Worm (Caenorhabditis elegans) whole organism, mixed stage, embryonic: Measurements from ENCODE around the gene VY10G11R.1.

ENCODE experiments used
- ces-1 ChIP-seq: fragments of 150-350 bp; optimal IDR thresholded peaks from 2 replicates; lab custom pipeline; 2014; ENCODE audit warnings: missing biosample characterization, missing genetic modification reagents, missing genetic modification characterization
- lsy-2 ChIP-seq: fragments of 150-350 bp; optimal IDR thresholded peaks from 2 replicates; lab custom pipeline; 2014; ENCODE audit warnings: missing biosample characterization, missing genetic modification characterization
- unc-62 ChIP-seq: fragments of 150-350 bp; optimal IDR thresholded peaks from 2 replicates; lab custom pipeline; 2014; ENCODE audit warnings: missing biosample characterization, missing genetic modification reagents, missing genetic modification characterization

DNA sequence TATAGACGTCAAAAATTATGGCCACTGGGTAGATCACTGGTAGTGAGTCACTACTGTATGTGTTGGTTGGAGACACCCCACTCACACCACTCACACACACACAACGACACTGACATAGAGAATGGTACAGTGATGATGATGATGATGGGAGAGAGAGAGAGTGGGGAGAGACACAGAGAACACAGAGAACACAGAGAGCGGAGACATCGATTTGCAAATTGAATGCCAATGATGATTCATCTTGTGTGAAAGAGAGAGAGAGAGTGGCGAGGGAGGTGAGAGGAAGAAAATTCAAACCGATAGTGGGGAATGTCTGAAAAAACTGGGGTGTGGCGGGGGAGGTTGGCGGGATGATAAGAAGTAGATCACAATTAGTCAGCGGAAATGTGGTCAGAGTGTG is 19.2 kb upstream of the VY10G11R.1 start:
- TF ChIP-seq lsy-2 (tag; lab: Kevin White, UChicago) (no peak), unc-62 (GFP tag; lab: Kevin White, UChicago) (peak; percentile 15), ces-1 (GFP tag; lab: Kevin White, UChicago) (peak; percentile 32)
